Worm (Caenorhabditis elegans) whole organism, L4/young adult: ENCODE measurements around the gene H03G16.6.

Experiments used
- W03F9.2 ChIP-seq: fragments of 150-350 bp; optimal IDR thresholded peaks from 2 replicates; lab custom pipeline; 2014; ENCODE audit warnings: missing biosample characterization, missing genetic modification characterization
- dao-5 ChIP-seq: sonication (generic microtip); optimal IDR thresholded peaks from 2 replicates; lab custom pipeline; 2016; ENCODE audit warnings: missing genotype, missing genetic modification characterization, moderate library complexity, missing compliant biosample characterization
- him-1 ChIP-seq: sonication (generic microtip); optimal IDR thresholded peaks from 2 replicates; lab custom pipeline; 2016; ENCODE audit warnings: missing genotype, missing genetic modification reagents, missing genetic modification characterization, missing compliant biosample characterization

ce11 chrX:15076042-15076565, 23.6 kb downstream of the H03G16.6 start, which contains the start of the genes H40L08.3 and H40L08.9:
- no peak for TF ChIP-seq dao-5
- no peak for TF ChIP-seq him-1 (tag; lab: Kevin White, UChicago)
- TF ChIP-seq W03F9.2 (tag; lab: Kevin White, UChicago), result no peak
